Fruit fly (Drosophila melanogaster): ENCODE data around the gene CG2962.
A peak's percentile ranks its signal among the peaks of the same experiment; 100 is the strongest.

CG2962 gene

dm6 chrX:10216634-10217239, at the start of gene CG2962:
CG2962 (minus strand) TSS chrX:10216642.
- TF ChIP-seq CTCF (optimal IDR thresholded peaks at IDR 0.05) (no peak), CG8478 (optimal IDR thresholded peaks at IDR 0.05) (no peak)

dm6 chrX:10266018-10266384, 49.6 kb upstream of the CG2962 start:
- no peak for TF ChIP-seq CTCF (optimal IDR thresholded peaks at IDR 0.05)
- no peak for TF ChIP-seq CG8478 (optimal IDR thresholded peaks at IDR 0.05)

dm6 chrX:10265213-10266017, 49.0 kb upstream of the CG2962 start, which contains the start of gene CG12643:
CG12643 (minus strand) TSS chrX:10265263.
- no peak for TF ChIP-seq CTCF (optimal IDR thresholded peaks at IDR 0.05)

- TF ChIP-seq CG8478 (optimal IDR thresholded peaks at IDR 0.05) (no peak), CTCF (optimal IDR thresholded peaks at IDR 0.05) (no peak)
These were observed 47.5 kb upstream of the CG2962 start for dm6 chrX:10263957-10264248.

- TF ChIP-seq CTCF (optimal IDR thresholded peaks at IDR 0.05), result no peak
- no peak for TF ChIP-seq CG8478 (optimal IDR thresholded peaks at IDR 0.05)
These were observed 46.9 kb upstream of the CG2962 start, which contains the start of gene Hk for dm6 chrX:10263165-10263956. Hk (minus strand) TSS chrX:10263485.

dm6 chrX:10261172-10261571, 44.7 kb upstream of the CG2962 start:
- TF ChIP-seq CTCF (optimal IDR thresholded peaks at IDR 0.05) (no peak), CG8478 (optimal IDR thresholded peaks at IDR 0.05) (no peak)

- TF ChIP-seq CTCF (optimal IDR thresholded peaks at IDR 0.05) (no peak), CG8478 (optimal IDR thresholded peaks at IDR 0.05) (no peak)
These were observed 43.1 kb upstream of the CG2962 start for dm6 chrX:10259524-10259923.

dm6 chrX:10256228-10256627, 39.8 kb upstream of the CG2962 start:
- TF ChIP-seq CTCF (optimal IDR thresholded peaks at IDR 0.05), result no peak
- TF ChIP-seq CG8478 (optimal IDR thresholded peaks at IDR 0.05), result no peak

- TF ChIP-seq CG8478 (optimal IDR thresholded peaks at IDR 0.05) (no peak), CTCF (optimal IDR thresholded peaks at IDR 0.05) (peak; percentile 66 to 71)
These were observed 36.3 kb upstream of the CG2962 start for dm6 chrX:10252745-10253144.

dm6 chrX:10250659-10251058, 34.2 kb upstream of the CG2962 start:
- TF ChIP-seq CG8478 (optimal IDR thresholded peaks at IDR 0.05), result no peak

dm6 chrX:10250017-10250416, 33.6 kb upstream of the CG2962 start:
- TF ChIP-seq CTCF (optimal IDR thresholded peaks at IDR 0.05) (no peak), CG8478 (optimal IDR thresholded peaks at IDR 0.05) (no peak)

- no peak for TF ChIP-seq CTCF (optimal IDR thresholded peaks at IDR 0.05)
- TF ChIP-seq CG8478 (optimal IDR thresholded peaks at IDR 0.05), result no peak
These were observed 30.9 kb upstream of the CG2962 start for dm6 chrX:10247366-10247765.

- TF ChIP-seq CG8478 (optimal IDR thresholded peaks at IDR 0.05), result no peak
- no peak for TF ChIP-seq CTCF (optimal IDR thresholded peaks at IDR 0.05)
These were observed 28.3 kb upstream of the CG2962 start for dm6 chrX:10244763-10245162.

- TF ChIP-seq CG8478 (optimal IDR thresholded peaks at IDR 0.05), result no peak
- TF ChIP-seq CTCF (optimal IDR thresholded peaks at IDR 0.05), result no peak
These were observed 27.1 kb upstream of the CG2962 start for dm6 chrX:10243540-10243939.

- TF ChIP-seq CG8478 (optimal IDR thresholded peaks at IDR 0.05) (no peak), CTCF (optimal IDR thresholded peaks at IDR 0.05) (no peak)
These were observed 26.4 kb upstream of the CG2962 start for dm6 chrX:10242883-10243282.

- no peak for TF ChIP-seq CG8478 (optimal IDR thresholded peaks at IDR 0.05)
- no peak for TF ChIP-seq CTCF (optimal IDR thresholded peaks at IDR 0.05)
These were observed 25.5 kb upstream of the CG2962 start for dm6 chrX:10241919-10242318.

Data from S2 (cell line).